Fruit fly (Drosophila melanogaster) whole organism, wandering third instar larva: ENCODE results near the gene MED6.

Source experiments
- CG9705 ChIP-seq: fragments of 200-800 bp; sonication (Bioruptor generic); optimal IDR thresholded peaks from 2 replicates; lab custom pipeline; 2018; ENCODE audit warnings: missing biosample characterization, mild to moderate bottlenecking, missing genetic modification characterization
- Dfd ChIP-seq: fragments of >200 bp; optimal IDR thresholded peaks from 2 replicates; lab custom pipeline; 2017; ENCODE audit warnings: missing biosample characterization, missing genetic modification characterization
- Sp1 ChIP-seq: fragments of 200-800 bp; sonication (Bioruptor generic); optimal IDR thresholded peaks from 3 replicates; lab custom pipeline; 2019; ENCODE audit warnings: missing biosample characterization, mild to moderate bottlenecking, missing genetic modification characterization, moderate library complexity
- br ChIP-seq: fragments of 200-800 bp; sonication (Bioruptor generic); optimal IDR thresholded peaks from 2 replicates; lab custom pipeline; 2016; ENCODE audit warnings: missing biosample characterization, missing genetic modification characterization
- ey ChIP-seq: fragments of 200-800 bp; sonication (Bioruptor generic); optimal IDR thresholded peaks from 2 replicates; lab custom pipeline; 2016; ENCODE audit warnings: missing biosample characterization, missing genetic modification characterization
- pan ChIP-seq: fragments of >200 bp; optimal IDR thresholded peaks from 2 replicates; lab custom pipeline; 2017
- sv ChIP-seq: fragments of 200-800 bp; sonication (Bioruptor generic); optimal IDR thresholded peaks from 3 replicates; lab custom pipeline; 2016; ENCODE audit warnings: missing biosample characterization, missing genetic modification characterization
- woc ChIP-seq: sonication (Bioruptor generic); optimal IDR thresholded peaks from 2 replicates; lab custom pipeline; 2016; ENCODE audit warnings: missing biosample characterization, mild to moderate bottlenecking, missing genetic modification characterization

dm6 chr3R:9779764-9780163 is 11.0 kb upstream of the MED6 start, which contains the start of gene CG12947:
- TF ChIP-seq pan (no peak), br (no peak), sv (no peak), Dfd (GFP tag; lab: Kevin White, UChicago) (no peak), CG9705 (GFP tag; lab: Kevin White, UChicago) (no peak), ey (GFP tag; lab: Kevin White, UChicago) (no peak), Sp1 (no peak), woc (GFP tag; lab: Kevin White, UChicago) (no peak)
